Worm (Caenorhabditis elegans): ENCODE results near the gene msrp-5.

DNA sequence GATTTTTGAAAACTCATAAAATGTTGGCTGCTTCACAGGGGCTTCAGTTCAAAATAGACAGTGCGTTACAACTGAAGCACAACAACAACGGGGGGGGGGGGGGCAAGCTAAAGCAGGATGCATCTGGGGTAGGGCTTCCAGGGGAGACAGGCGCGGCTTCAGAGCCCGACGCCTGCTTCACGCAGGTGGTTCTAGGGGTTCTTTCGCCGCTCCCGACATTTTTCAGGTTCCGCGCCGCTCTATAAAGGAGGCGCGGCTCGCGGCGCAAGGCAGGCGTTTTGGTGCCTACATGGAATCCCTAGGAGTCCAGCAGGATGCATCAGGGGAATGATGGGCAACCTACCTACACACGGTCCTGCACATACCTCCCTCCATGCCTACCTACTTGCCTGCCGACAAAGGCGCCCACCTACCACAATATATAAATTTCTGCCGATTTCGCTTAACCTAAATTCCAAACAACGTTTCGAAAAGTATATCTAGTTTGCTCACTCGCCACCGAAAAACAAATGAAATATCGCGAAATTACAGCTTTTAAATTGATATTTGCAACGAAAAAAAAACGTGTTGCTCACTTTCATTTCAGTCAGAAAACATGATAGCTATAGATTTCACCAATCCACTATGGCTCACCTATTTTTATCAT lies 10.5 kb downstream of the msrp-5 start, which contains the start of gene sri-71:
- TF ChIP-seq dve-1 (tag; optimal IDR thresholded peaks at IDR 0.05) (no peak), ztf-16 (tag; optimal IDR thresholded peaks at IDR 0.05) (no peak), unc-55 (GFP tag; optimal IDR thresholded peaks at IDR 0.05) (no peak), tbx-7 (tag; optimal IDR thresholded peaks at IDR 0.05) (no peak), sdc-2 (tag; optimal IDR thresholded peaks at IDR 0.05) (no peak), eyg-1 (tag; optimal IDR thresholded peaks at IDR 0.05) (no peak), fkh-10 (GFP tag; optimal IDR thresholded peaks at IDR 0.05) (no peak), ceh-9 (tag; optimal IDR thresholded peaks at IDR 0.05) (no peak), ceh-22 (tag; optimal IDR thresholded peaks at IDR 0.05) (no peak), ama-1 (optimal IDR thresholded peaks at IDR 0.05) (no peak), ets-4 (tag; optimal IDR thresholded peaks at IDR 0.05) (no peak)

Data from whole organism, late embryonic.